Worm (Caenorhabditis elegans): Measurements from ENCODE around the gene msp-152.

DNA sequence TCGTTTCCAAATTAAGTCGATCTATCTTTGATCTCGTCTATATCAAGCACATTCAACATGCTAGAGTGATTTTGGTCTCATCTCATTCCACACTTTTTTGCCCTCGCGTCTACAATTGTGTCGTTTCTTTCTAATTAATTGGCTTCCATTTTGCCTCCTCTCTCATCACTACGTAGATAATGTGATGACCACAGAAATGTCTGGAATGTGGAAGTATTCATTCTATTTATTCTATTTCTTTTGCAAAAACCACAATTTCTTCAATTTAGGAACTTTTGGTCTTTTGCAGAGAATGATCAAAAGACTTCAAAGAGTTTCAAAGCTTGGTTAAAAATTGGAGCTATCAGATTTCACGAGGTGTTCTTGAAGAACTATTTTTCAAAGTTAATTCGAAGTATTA, 17.3 kb upstream of the msp-152 start:
- no peak for TF ChIP-seq pqm-1 (tag; optimal IDR thresholded peaks at IDR 0.05)
- TF ChIP-seq blmp-1 (tag; optimal IDR thresholded peaks at IDR 0.05), result no peak
- no peak for TF ChIP-seq sox-4 (tag; optimal IDR thresholded peaks at IDR 0.05)
- TF ChIP-seq dpl-1 (GFP tag; optimal IDR thresholded peaks at IDR 0.05), result no peak
- TF ChIP-seq nhr-85 (tag), result peak; percentile 71
- TF ChIP-seq skn-1 (tag; optimal IDR thresholded peaks at IDR 0.05), result no peak
- no peak for TF ChIP-seq ama-1 (optimal IDR thresholded peaks at IDR 0.05)
- TF ChIP-seq lin-14 (GFP tag; optimal IDR thresholded peaks at IDR 0.05), result no peak
- TF ChIP-seq pag-3 (tag; optimal IDR thresholded peaks at IDR 0.05; ENCODE audit: borderline replicate concordance, insufficient read depth), result no peak
- TF ChIP-seq unc-130 (tag; optimal IDR thresholded peaks at IDR 0.05), result no peak
- TF ChIP-seq zag-1 (tag; optimal IDR thresholded peaks at IDR 0.05), result no peak
- TF ChIP-seq irx-1 (tag; optimal IDR thresholded peaks at IDR 0.05), result no peak
- TF ChIP-seq fkh-4 (tag; optimal IDR thresholded peaks at IDR 0.05; ENCODE audit: borderline replicate concordance), result no peak
- no peak for TF ChIP-seq rnt-1 (tag; optimal IDR thresholded peaks at IDR 0.05)
